Worm (Caenorhabditis elegans): ENCODE data around the gene stau-1.

ce11 chrX:1009512-1009911 is 25.6 kb downstream of the stau-1 start:
- no peak for TF ChIP-seq nhr-27 (tag; optimal IDR thresholded peaks at IDR 0.05)
- TF ChIP-seq rcor-1 (GFP tag; IDR thresholded peaks at IDR 0.05), result no peak
- no peak for TF ChIP-seq B0336.3 (GFP tag; IDR thresholded peaks at IDR 0.05)
- no peak for TF ChIP-seq Y79H2A.3 (GFP tag; conservative IDR thresholded peaks at IDR 0.05)

All from whole organism, young adult.